Worm (Caenorhabditis elegans) whole organism, L3 larva: ENCODE measurements around the gene nmur-2.

Experiments used
- R02D3.7 ChIP-seq: fragments of 150-350 bp; optimal IDR thresholded peaks from 2 replicates; lab custom pipeline; 2014; ENCODE audit warnings: missing biosample characterization, missing genetic modification characterization
- ZK546.5 ChIP-seq: sonication (generic microtip); optimal IDR thresholded peaks from 2 replicates; lab custom pipeline; 2017; ENCODE audit warnings: missing biosample characterization, missing genetic modification characterization
- aly-2 ChIP-seq: fragments of 150-350 bp; optimal IDR thresholded peaks from 2 replicates; lab custom pipeline; 2014; ENCODE audit warnings: missing biosample characterization, missing genetic modification characterization
- ceh-16 ChIP-seq: sonication (generic microtip); optimal IDR thresholded peaks from 2 replicates; lab custom pipeline; 2017; ENCODE audit warnings: missing biosample characterization, missing genetic modification characterization
- ceh-28 ChIP-seq: fragments of 150-350 bp; optimal IDR thresholded peaks from 2 replicates; lab custom pipeline; 2014; ENCODE audit warnings: missing biosample characterization, missing genetic modification reagents, missing genetic modification characterization
- ceh-82 ChIP-seq: fragments of 150-350 bp; optimal IDR thresholded peaks from 2 replicates; lab custom pipeline; 2014; ENCODE audit warnings: missing biosample characterization, missing genetic modification characterization
- ceh-9 ChIP-seq: sonication (generic microtip); optimal IDR thresholded peaks from 2 replicates; lab custom pipeline; 2018; ENCODE audit warnings: missing biosample characterization, missing genetic modification characterization
- daf-12 ChIP-seq: fragments of 150-350 bp; optimal IDR thresholded peaks from 2 replicates; lab custom pipeline; 2014; ENCODE audit warnings: missing biosample characterization, missing genetic modification reagents, missing genetic modification characterization
- egl-5 ChIP-seq: fragments of 150-350 bp; optimal IDR thresholded peaks from 2 replicates; lab custom pipeline; 2017; ENCODE audit warnings: missing biosample characterization, missing genetic modification reagents, missing genetic modification characterization, inconsistent platforms
- elt-1 ChIP-seq: fragments of 150-350 bp; optimal IDR thresholded peaks from 2 replicates; lab custom pipeline; 2014; ENCODE audit warnings: missing biosample characterization, missing genetic modification characterization
- eor-1 ChIP-seq, 2 experiments: fragments of 150-350 bp; optimal IDR thresholded peaks; 2 replicates each; lab custom pipeline; 2014 to 2018; ENCODE audit warnings: missing biosample characterization in 2 of 2, missing genetic modification characterization in 2 of 2
- fkh-2 ChIP-seq: fragments of 150-350 bp; optimal IDR thresholded peaks from 2 replicates; lab custom pipeline; 2014; ENCODE audit warnings: missing biosample characterization, missing genetic modification reagents, missing genetic modification characterization
- fos-1 ChIP-seq: fragments of 150-350 bp; optimal IDR thresholded peaks from 2 replicates; lab custom pipeline; 2014; ENCODE audit warnings: missing biosample characterization, missing genetic modification characterization
- hmg-11 ChIP-seq: sonication (generic microtip); optimal IDR thresholded peaks from 2 replicates; lab custom pipeline; 2016; ENCODE audit warnings: missing genetic modification characterization, missing compliant biosample characterization
- lin-15B ChIP-seq: fragments of 150-350 bp; optimal IDR thresholded peaks from 2 replicates; lab custom pipeline; 2014; ENCODE audit warnings: missing biosample characterization, missing genetic modification characterization
- lsy-12 ChIP-seq: sonication (generic microtip); optimal IDR thresholded peaks from 2 replicates; lab custom pipeline; 2016; ENCODE audit warnings: mild to moderate bottlenecking, missing genetic modification characterization, missing compliant biosample characterization
- mdl-1 ChIP-seq: fragments of 150-350 bp; optimal IDR thresholded peaks from 2 replicates; lab custom pipeline; 2014; ENCODE audit warnings: missing biosample characterization, missing genetic modification characterization
- nfya-1 ChIP-seq: sonication (generic microtip); optimal IDR thresholded peaks from 2 replicates; lab custom pipeline; 2017; ENCODE audit warnings: missing genetic modification characterization, mild to moderate bottlenecking, missing compliant biosample characterization, antibody characterized with exemption, moderate library complexity; ENCODE audit not compliant: insufficient read depth
- nhr-12 ChIP-seq: fragments of 150-350 bp; optimal IDR thresholded peaks from 2 replicates; lab custom pipeline; 2014; ENCODE audit warnings: missing biosample characterization, missing genetic modification characterization
- nhr-237 ChIP-seq: fragments of 150-350 bp; optimal IDR thresholded peaks from 2 replicates; lab custom pipeline; 2014; ENCODE audit warnings: missing biosample characterization, missing genetic modification characterization
- nhr-25 ChIP-seq: sonication (generic microtip); optimal IDR thresholded peaks from 2 replicates; lab custom pipeline; 2017; ENCODE audit warnings: missing biosample characterization, missing genetic modification characterization
- nhr-28 ChIP-seq: fragments of 150-350 bp; optimal IDR thresholded peaks from 2 replicates; lab custom pipeline; 2014; ENCODE audit warnings: missing biosample characterization, missing genetic modification characterization
- nhr-67 ChIP-seq: fragments of 150-350 bp; optimal IDR thresholded peaks from 2 replicates; lab custom pipeline; 2014; ENCODE audit warnings: missing biosample characterization, missing genetic modification characterization
- nhr-76 ChIP-seq: fragments of 150-350 bp; sonication (generic microtip); optimal IDR thresholded peaks from 5 replicates; lab custom pipeline; 2014; ENCODE audit warnings: missing biosample characterization, missing genetic modification characterization
- nhr-77 ChIP-seq: fragments of 150-350 bp; optimal IDR thresholded peaks from 2 replicates; lab custom pipeline; 2014; ENCODE audit warnings: missing biosample characterization, missing genetic modification characterization
- pqm-1 ChIP-seq: fragments of 150-350 bp; optimal IDR thresholded peaks from 2 replicates; lab custom pipeline; 2017; ENCODE audit warnings: missing biosample characterization, missing genetic modification characterization, inconsistent platforms
- sea-2 ChIP-seq: fragments of 150-350 bp; sonication (generic microtip); optimal IDR thresholded peaks from 4 replicates; lab custom pipeline; 2014; ENCODE audit warnings: missing biosample characterization, missing genetic modification reagents, missing genetic modification characterization
- skn-1 ChIP-seq: fragments of 150-350 bp; optimal IDR thresholded peaks from 2 replicates; lab custom pipeline; 2014; ENCODE audit warnings: missing biosample characterization, missing genetic modification characterization
- snpc-4 ChIP-seq: fragments of 150-350 bp; optimal IDR thresholded peaks from 2 replicates; lab custom pipeline; 2014; ENCODE audit warnings: missing biosample characterization, missing genetic modification characterization
- tbx-2 ChIP-seq: sonication (generic microtip); optimal IDR thresholded peaks from 2 replicates; lab custom pipeline; 2016; ENCODE audit warnings: mild to moderate bottlenecking, missing genetic modification characterization, missing compliant biosample characterization
- unc-62 ChIP-seq: fragments of 150-350 bp; sonication (generic microtip); optimal IDR thresholded peaks from 4 replicates; lab custom pipeline; 2014; ENCODE audit warnings: missing biosample characterization, missing genetic modification reagents, missing genetic modification characterization
- zag-1 ChIP-seq: fragments of 150-350 bp; optimal IDR thresholded peaks from 2 replicates; lab custom pipeline; 2014; ENCODE audit warnings: missing biosample characterization, missing genetic modification characterization
- ztf-11 ChIP-seq: fragments of 150-350 bp; optimal IDR thresholded peaks from 2 replicates; lab custom pipeline; 2014; ENCODE audit warnings: missing biosample characterization, missing genetic modification characterization

nmur-2 gene

DNA sequence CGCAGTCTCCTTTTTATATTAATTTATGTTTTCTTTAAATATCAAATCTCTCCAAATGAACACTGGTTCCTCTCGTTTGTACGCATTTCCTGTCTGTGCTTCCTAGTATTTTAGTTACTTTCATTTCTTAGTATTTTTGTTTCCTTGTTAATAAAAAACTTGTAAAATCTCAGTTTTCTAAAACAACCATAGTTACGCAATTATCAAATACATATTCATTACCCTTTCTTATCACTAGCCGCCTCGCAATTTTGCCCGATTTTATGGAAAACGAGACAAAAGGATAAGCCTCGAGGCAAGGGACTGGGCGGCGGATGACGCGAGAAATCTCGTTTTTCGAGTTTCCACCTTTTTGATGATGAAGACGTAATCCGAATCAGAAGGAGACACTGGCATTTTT, 13.5 kb downstream of the nmur-2 start, which contains the start of gene C50D2.1:
Gene C50D2.1, plus strand, starts transcription at position 301 of the 400 bp plus-strand sequence.
- TF ChIP-seq hmg-11 (tag; lab: Kevin White, UChicago) (no peak), egl-5 (no peak)

DNA sequence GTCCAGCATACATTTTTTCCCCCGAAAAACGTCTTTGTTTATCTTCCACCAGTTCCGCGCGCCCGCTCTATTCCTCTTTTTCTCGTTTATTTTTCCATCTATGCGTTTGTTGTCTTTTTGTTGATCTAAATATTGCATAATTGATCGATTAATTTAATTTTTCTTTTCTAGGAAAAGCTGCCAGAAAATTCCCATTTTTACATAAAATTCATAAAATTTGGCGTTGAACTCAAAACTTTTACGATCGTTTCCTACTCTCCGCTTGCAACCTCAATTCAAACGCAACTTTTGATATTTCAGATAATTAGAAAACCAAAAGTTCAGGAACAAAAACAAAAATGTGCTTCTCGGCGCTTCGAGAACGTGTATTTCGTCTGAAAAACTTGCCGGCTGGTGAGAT, 15.9 kb downstream of the nmur-2 start, which contains the start of gene C50D2.2:
Gene C50D2.2, plus strand, starts transcription at position 301 of the 400 bp plus-strand sequence.
- TF ChIP-seq nhr-28 (no peak), tbx-2 (no peak), snpc-4 (tag; lab: Kevin White, UChicago) (no peak), fos-1 (tag; lab: Kevin White, UChicago) (no peak), sea-2 (no peak), skn-1 (no peak), nhr-12 (tag; lab: Kevin White, UChicago) (no peak), eor-1 (tag; optimal IDR thresholded peaks at IDR 0.05; lab: Kevin White, UChicago) (no peak), hmg-11 (tag; lab: Kevin White, UChicago) (no peak), nhr-67 (tag; lab: Kevin White, UChicago) (no peak), elt-1 (no peak), daf-12 (tag; lab: Kevin White, UChicago) (no peak), mdl-1 (tag; lab: Kevin White, UChicago) (no peak), nhr-77 (no peak)

DNA sequence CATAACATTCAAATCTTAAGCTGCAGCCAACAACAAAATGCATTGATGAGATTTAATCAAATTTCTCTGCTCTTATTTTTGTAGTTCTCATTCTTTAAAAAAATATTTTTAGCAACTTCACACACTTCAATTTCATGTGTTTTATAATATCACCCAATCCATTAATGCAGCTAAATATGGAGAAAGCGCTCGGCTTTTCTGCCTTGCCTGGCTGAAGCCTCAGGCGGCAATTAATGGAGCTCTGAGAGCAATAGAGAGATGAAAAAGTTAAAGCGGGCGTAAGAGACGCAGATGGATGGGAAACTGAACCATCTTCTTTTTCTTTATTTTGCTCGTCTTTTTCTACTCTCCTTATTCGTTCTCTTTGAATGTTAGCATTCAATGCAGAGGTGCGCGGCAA, 17.1 kb downstream of the nmur-2 start:
- no peak for TF ChIP-seq R02D3.7
- no peak for TF ChIP-seq elt-1
- no peak for TF ChIP-seq lsy-12 (tag; lab: Kevin White, UChicago)
- no peak for TF ChIP-seq ceh-82
- TF ChIP-seq ceh-9 = no peak
- no peak for TF ChIP-seq egl-5
- TF ChIP-seq nhr-28 = no peak
- TF ChIP-seq zag-1 (tag; lab: Kevin White, UChicago) = no peak
- TF ChIP-seq ztf-11 (tag; lab: Kevin White, UChicago) = no peak
- TF ChIP-seq nhr-237 (tag; lab: Kevin White, UChicago) = no peak
- no peak for TF ChIP-seq pqm-1 (tag; lab: Kevin White, UChicago)
- no peak for TF ChIP-seq fos-1 (tag; lab: Kevin White, UChicago)
- no peak for TF ChIP-seq sea-2
- TF ChIP-seq skn-1 = no peak
- TF ChIP-seq nhr-12 (tag; lab: Kevin White, UChicago) = no peak
- TF ChIP-seq ceh-16 (tag; lab: Kevin White, UChicago) = no peak

DNA sequence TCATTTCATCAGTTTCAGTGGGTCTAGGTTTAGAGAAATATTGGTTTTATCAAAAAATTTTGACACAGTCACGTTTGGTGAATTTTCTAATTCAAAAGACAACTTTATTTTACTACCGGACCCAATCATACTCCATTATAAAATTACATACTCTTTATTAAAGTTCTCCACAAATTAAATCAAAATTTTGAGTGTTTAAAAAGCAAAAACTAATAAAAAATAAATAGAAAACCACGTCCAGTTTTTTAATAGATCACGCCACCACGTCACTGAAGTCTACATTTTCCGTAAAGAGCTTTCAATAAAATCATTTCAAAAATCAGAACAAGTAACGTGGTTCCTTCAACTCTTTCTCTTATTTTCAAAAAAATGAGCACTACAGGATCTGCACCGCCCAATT, 18.9 kb downstream of the nmur-2 start, which contains the start of gene txt-1:
Gene txt-1, plus strand, starts transcription at position 301 of the 400 bp plus-strand sequence.
- TF ChIP-seq sea-2 (no peak), ceh-16 (tag; lab: Kevin White, UChicago) (no peak)
- TF ChIP-seq, all 47 proteins: peak for 0

DNA sequence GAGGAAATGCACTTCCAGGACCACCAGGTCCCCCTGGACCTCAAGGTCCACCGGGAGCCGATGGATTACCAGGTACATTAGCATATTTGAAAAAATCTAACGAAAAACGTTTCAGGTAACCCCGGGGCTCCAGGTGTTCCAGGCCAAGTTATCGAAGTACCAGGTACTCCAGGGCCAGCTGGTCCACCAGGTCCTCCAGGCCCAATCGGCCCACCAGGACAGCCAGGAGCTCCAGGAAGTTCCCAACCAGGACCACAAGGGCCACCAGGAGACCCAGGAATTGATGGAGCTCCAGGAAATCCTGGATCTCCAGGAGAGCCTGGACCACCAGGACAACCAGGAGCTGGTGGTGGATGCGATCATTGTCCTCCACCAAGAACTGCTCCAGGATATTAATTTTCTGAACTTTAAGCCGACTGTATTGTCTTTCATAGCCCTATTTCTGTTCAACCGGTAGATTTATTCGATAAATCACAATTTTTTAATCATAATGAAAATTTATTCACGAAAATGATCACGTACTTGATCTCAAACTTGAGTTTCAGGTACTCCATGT, 19.4 kb downstream of the nmur-2 start:
- TF ChIP-seq ceh-28 (tag; lab: Kevin White, UChicago) (no peak), mdl-1 (tag; lab: Kevin White, UChicago) (no peak), zag-1 (tag; lab: Kevin White, UChicago) (no peak), unc-62 (GFP tag; lab: Kevin White, UChicago) (no peak), nfya-1 (tag; lab: Kevin White, UChicago) (no peak), aly-2 (tag; lab: Kevin White, UChicago) (no peak), skn-1 (no peak), nhr-76 (no peak), egl-5 (no peak), lin-15B (tag; lab: Kevin White, UChicago) (no peak), tbx-2 (no peak), nhr-28 (no peak), ztf-11 (tag; lab: Kevin White, UChicago) (no peak), ZK546.5 (no peak), nhr-25 (tag; lab: Kevin White, UChicago) (no peak), eor-1 (tag; optimal IDR thresholded peaks at IDR 0.05; lab: Kevin White, UChicago) (no peak)

DNA sequence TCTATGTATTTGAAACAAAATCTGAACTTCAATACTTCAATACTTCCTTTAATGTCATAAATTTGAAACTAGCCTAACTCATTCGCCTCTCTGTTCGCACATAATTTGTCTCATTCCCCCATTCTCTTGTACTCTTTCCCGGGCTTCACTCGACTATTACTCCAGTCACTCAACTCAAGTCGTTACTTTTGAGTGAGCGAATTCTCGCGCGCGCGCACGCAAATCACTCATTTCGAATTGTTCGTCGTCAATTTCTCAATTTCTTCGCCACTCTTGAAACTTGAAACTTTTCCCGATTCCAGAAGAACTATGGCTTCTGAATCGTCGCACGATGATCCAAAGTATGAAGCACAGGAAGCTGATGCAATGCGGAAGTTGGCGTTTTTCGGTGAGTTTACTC, 20.6 kb downstream of the nmur-2 start, which contains the start of gene col-68:
Gene col-68, plus strand, starts transcription at position 301 of the 400 bp plus-strand sequence.
- no peak for TF ChIP-seq fkh-2
